Fruit fly (Drosophila melanogaster) whole organism, embryonic: ENCODE results near the gene CG13297.

Experiments
- CG1024 ChIP-seq: fragments of 200-800 bp; sonication (Bioruptor generic); IDR thresholded peaks from 2 replicates; pipeline ENCODE4 v1.3.6; 2022; ENCODE audit warnings: missing biosample characterization, missing genetic modification characterization
- CG15479 ChIP-seq: fragments of 200-800 bp; sonication (Bioruptor generic); optimal IDR thresholded peaks from 3 replicates; lab custom pipeline; 2019; ENCODE audit warnings: missing biosample characterization, mild to moderate bottlenecking, missing genetic modification characterization, moderate library complexity
- CG15696 ChIP-seq: fragments of 200-800 bp; sonication (Bioruptor generic); optimal IDR thresholded peaks from 2 replicates; lab custom pipeline; 2019; ENCODE audit warnings: missing biosample characterization, mild to moderate bottlenecking, missing genetic modification characterization, moderate library complexity
- CG1602 ChIP-seq: fragments of 200-800 bp; sonication (Bioruptor generic); optimal IDR thresholded peaks from 3 replicates; lab custom pipeline; 2016; ENCODE audit warnings: missing biosample characterization, missing genetic modification characterization
- CG16813 ChIP-seq: fragments of 200-800 bp; sonication (Bioruptor generic); IDR thresholded peaks from 3 replicates; pipeline ENCODE4 v1.3.6; 2022; ENCODE audit warnings: missing biosample characterization, missing genetic modification characterization; ENCODE audit not compliant: partially characterized antibody
- CG17829 ChIP-seq: fragments of 200-800 bp; optimal IDR thresholded peaks from 2 replicates; lab custom pipeline; 2019; ENCODE audit warnings: missing biosample characterization, mild to moderate bottlenecking, missing genetic modification characterization, moderate library complexity
- CG1792 ChIP-seq: fragments of 200-800 bp; sonication (Bioruptor generic); optimal IDR thresholded peaks from 2 replicates; lab custom pipeline; 2016; ENCODE audit warnings: missing biosample characterization, missing genetic modification characterization
- CG1832 ChIP-seq: fragments of 200-800 bp; sonication (Bioruptor generic); optimal IDR thresholded peaks from 2 replicates; lab custom pipeline; 2017; ENCODE audit warnings: missing biosample characterization, mild to moderate bottlenecking, missing genetic modification characterization, inconsistent platforms
- CG18476 ChIP-seq: fragments of 200-800 bp; sonication (Bioruptor generic); optimal IDR thresholded peaks from 2 replicates; lab custom pipeline; 2016; ENCODE audit warnings: missing biosample characterization, mild to moderate bottlenecking, missing genetic modification characterization
- CG3847 ChIP-seq: fragments of 200-800 bp; sonication (Bioruptor generic); IDR thresholded peaks from 2 replicates; pipeline ENCODE4 v1.3.6; 2022; ENCODE audit warnings: missing biosample characterization, missing genetic modification characterization
- CG4820 ChIP-seq: fragments of 200-800 bp; sonication (Bioruptor generic); optimal IDR thresholded peaks from 3 replicates; lab custom pipeline; 2016; ENCODE audit warnings: missing biosample characterization, missing genetic modification characterization
- CG4854 ChIP-seq: fragments of 200-800 bp; sonication (Bioruptor generic); optimal IDR thresholded peaks from 2 replicates; lab custom pipeline; 2016; ENCODE audit warnings: missing biosample characterization, missing genetic modification characterization, inconsistent platforms
- CG5180 ChIP-seq: fragments of 200-800 bp; sonication (Bioruptor generic); optimal IDR thresholded peaks from 3 replicates; lab custom pipeline; 2017; ENCODE audit warnings: missing biosample characterization, missing genetic modification characterization, mild to moderate bottlenecking, moderate library complexity, missing genetic modification reagents
- CG5953 ChIP-seq: fragments of 200-800 bp; sonication (Bioruptor generic); IDR thresholded peaks from 2 replicates; pipeline ENCODE4 v1.3.6; 2022; ENCODE audit warnings: missing biosample characterization, missing genetic modification characterization
- CG6654 ChIP-seq: fragments of 200-800 bp; sonication (Bioruptor generic); optimal IDR thresholded peaks from 2 replicates; lab custom pipeline; 2017; ENCODE audit warnings: missing biosample characterization, mild to moderate bottlenecking, missing genetic modification characterization
- CG7357 ChIP-seq: fragments of 200-800 bp; sonication (Bioruptor generic); IDR thresholded peaks from 3 replicates; pipeline ENCODE4 v1.3.6; 2022; ENCODE audit warnings: missing biosample characterization, missing genetic modification characterization
- CG9817 ChIP-seq: fragments of 200-800 bp; sonication (Bioruptor generic); optimal IDR thresholded peaks from 2 replicates; lab custom pipeline; 2018; ENCODE audit warnings: missing biosample characterization, mild to moderate bottlenecking, missing genetic modification characterization, moderate library complexity
- CHES-1-like ChIP-seq: fragments of 200-800 bp; sonication (Bioruptor generic); optimal IDR thresholded peaks from 2 replicates; lab custom pipeline; 2016; ENCODE audit warnings: missing biosample characterization, missing genetic modification characterization
- CTCF ChIP-seq: fragments of 200-800 bp; sonication (Bioruptor generic); optimal IDR thresholded peaks from 2 replicates; lab custom pipeline; 2017; ENCODE audit warnings: missing biosample characterization, mild to moderate bottlenecking, missing genetic modification characterization, moderate library complexity
- Dref ChIP-seq: fragments of 200-800 bp; sonication (Bioruptor generic); IDR thresholded peaks from 2 replicates; pipeline ENCODE4 v1.3.6; 2022; ENCODE audit warnings: missing biosample characterization, missing genetic modification characterization
- HHEX ChIP-seq: fragments of 200-800 bp; sonication (Bioruptor generic); optimal IDR thresholded peaks from 3 replicates; lab custom pipeline; 2017; ENCODE audit warnings: missing biosample characterization, mild to moderate bottlenecking, missing genetic modification characterization, missing genetic modification reagents
- HmgZ ChIP-seq: fragments of 200-800 bp; sonication (Bioruptor generic); optimal IDR thresholded peaks from 2 replicates; lab custom pipeline; 2018; ENCODE audit warnings: missing biosample characterization, mild to moderate bottlenecking, missing genetic modification characterization
- Max ChIP-seq: fragments of 200-800 bp; sonication (Bioruptor generic); optimal IDR thresholded peaks from 2 replicates; lab custom pipeline; 2016; ENCODE audit warnings: missing biosample characterization, mild to moderate bottlenecking, missing genetic modification characterization
- NFAT ChIP-seq: fragments of 200-800 bp; sonication (Bioruptor generic); IDR thresholded peaks from 2 replicates; pipeline ENCODE4 v1.3.6; 2022; ENCODE audit warnings: missing biosample characterization, missing genetic modification characterization
- Nf-YA ChIP-seq: fragments of 200-800 bp; sonication (Bioruptor generic); IDR thresholded peaks from 2 replicates; pipeline ENCODE4 v1.3.6; 2022; ENCODE audit warnings: missing biosample characterization, missing genetic modification characterization
- Pdp1 ChIP-seq, 2 experiments: fragments of 200-800 bp; sonication (Bioruptor generic); optimal IDR thresholded peaks; 3 replicates each; lab custom pipeline; 2016; ENCODE audit warnings: missing biosample characterization in 2 of 2, missing genetic modification characterization in 2 of 2, mild to moderate bottlenecking in 1 of 2, moderate library complexity in 1 of 2
- Tbp ChIP-seq: fragments of >200 bp; optimal IDR thresholded peaks from 2 replicates; lab custom pipeline; 2018; ENCODE audit warnings: missing biosample characterization, missing genetic modification characterization
- amos ChIP-seq: fragments of 200-800 bp; sonication (Bioruptor generic); IDR thresholded peaks from 2 replicates; pipeline ENCODE4 v1.3.6; 2022; ENCODE audit warnings: missing biosample characterization, missing genetic modification characterization; ENCODE audit not compliant: partially characterized antibody
- bigmax ChIP-seq: fragments of 200-800 bp; sonication (Bioruptor generic); optimal IDR thresholded peaks from 2 replicates; lab custom pipeline; 2018; ENCODE audit warnings: missing biosample characterization, mild to moderate bottlenecking, missing genetic modification characterization
- cad ChIP-seq: fragments of >200 bp; optimal IDR thresholded peaks from 2 replicates; lab custom pipeline; 2017; ENCODE audit warnings: missing biosample characterization, missing genetic modification characterization
- cg ChIP-seq: fragments of 200-800 bp; sonication (Bioruptor generic); optimal IDR thresholded peaks from 3 replicates; lab custom pipeline; 2019; ENCODE audit warnings: missing biosample characterization, mild to moderate bottlenecking, missing genetic modification characterization, moderate library complexity
- dimm ChIP-seq: fragments of 200-800 bp; sonication (Bioruptor generic); IDR thresholded peaks from 2 replicates; pipeline ENCODE4 v1.3.6; 2022; ENCODE audit warnings: missing biosample characterization, missing genetic modification characterization
- dpn ChIP-seq, 2 experiments: fragments of 200-800 bp; sonication (Bioruptor generic); optimal IDR thresholded peaks; 3 replicates each; lab custom pipeline; 2016; ENCODE audit warnings: missing biosample characterization in 2 of 2, missing genetic modification characterization in 2 of 2
- ems ChIP-seq: fragments of 200-800 bp; sonication (Bioruptor generic); optimal IDR thresholded peaks from 3 replicates; lab custom pipeline; 2016; ENCODE audit warnings: missing biosample characterization, missing genetic modification characterization
- gcm ChIP-seq: fragments of 200-800 bp; sonication (Bioruptor generic); optimal IDR thresholded peaks from 2 replicates; lab custom pipeline; 2019; ENCODE audit warnings: missing biosample characterization, mild to moderate bottlenecking, missing genetic modification characterization, moderate library complexity
- gem ChIP-seq: fragments of 200-800 bp; sonication (Bioruptor generic); optimal IDR thresholded peaks from 2 replicates; lab custom pipeline; 2019; ENCODE audit warnings: missing biosample characterization, mild to moderate bottlenecking, missing genetic modification characterization, moderate library complexity
- gt ChIP-seq: fragments of 200-800 bp; sonication (Bioruptor generic); IDR thresholded peaks from 2 replicates; pipeline ENCODE4 v1.3.6; 2022; ENCODE audit warnings: missing biosample characterization, missing genetic modification characterization
- hkb ChIP-seq, 2 experiments: fragments of 200-800 bp in 1 of 2; fragments of >200 bp in 1 of 2; sonication (Bioruptor generic) in 1 of 2; IDR thresholded peaks in 1 of 2; optimal IDR thresholded peaks in 1 of 2; 2 replicates each; pipeline versions ENCODE4 v1.3.6 to Lab custom; 2017 to 2022; ENCODE audit warnings: missing biosample characterization in 1 of 2, missing genetic modification characterization in 1 of 2
- inv ChIP-seq: fragments of 200-800 bp; sonication (Bioruptor generic); IDR thresholded peaks from 2 replicates; pipeline ENCODE4 v1.3.6; 2022; ENCODE audit warnings: missing biosample characterization, missing genetic modification characterization; ENCODE audit not compliant: partially characterized antibody
- lov ChIP-seq, 2 experiments: fragments of 200-800 bp in 1 of 2; fragments of >200 bp in 1 of 2; sonication (Bioruptor generic) in 1 of 2; IDR thresholded peaks in 1 of 2; optimal IDR thresholded peaks in 1 of 2; 2 replicates in 1 of 2; 3 replicates in 1 of 2; pipeline versions ENCODE4 v1.3.6 to Lab custom; 2017 to 2022; ENCODE audit warnings: missing biosample characterization in 1 of 2, missing genetic modification characterization in 1 of 2
- maf-S ChIP-seq: fragments of 200-800 bp; sonication (Bioruptor generic); optimal IDR thresholded peaks from 2 replicates; lab custom pipeline; 2016; ENCODE audit warnings: missing biosample characterization, missing genetic modification characterization
- mam ChIP-seq: fragments of 200-800 bp; sonication (Bioruptor generic); optimal IDR thresholded peaks from 3 replicates; lab custom pipeline; 2016; ENCODE audit warnings: missing biosample characterization, missing genetic modification characterization
- pan ChIP-seq, 4 experiments: fragments of >200 bp in 3 of 4; fragments of 200-800 bp in 1 of 4; sonication (Bioruptor generic) in 1 of 4; optimal IDR thresholded peaks in 3 of 4; IDR thresholded peaks in 1 of 4; 2 replicates each; pipeline versions ENCODE4 v1.3.6 to Lab custom; 2017 to 2022; ENCODE audit warnings: missing biosample characterization in 2 of 4, missing genetic modification characterization in 2 of 4, mixed read lengths in 1 of 4
- pnt ChIP-seq: fragments of 200-800 bp; sonication (Bioruptor generic); optimal IDR thresholded peaks from 3 replicates; lab custom pipeline; 2016; ENCODE audit warnings: missing biosample characterization, missing genetic modification characterization
- row ChIP-seq: fragments of 200-800 bp; sonication (Bioruptor generic); IDR thresholded peaks from 3 replicates; pipeline ENCODE4 v1.3.6; 2022; ENCODE audit warnings: missing biosample characterization, missing genetic modification characterization
- salm ChIP-seq: fragments of 200-800 bp; sonication (Bioruptor generic); optimal IDR thresholded peaks from 2 replicates; lab custom pipeline; 2018; ENCODE audit warnings: missing biosample characterization, mild to moderate bottlenecking, missing genetic modification characterization
- trem ChIP-seq: fragments of 200-800 bp; optimal IDR thresholded peaks from 3 replicates; lab custom pipeline; 2019; ENCODE audit warnings: missing biosample characterization, mild to moderate bottlenecking, missing genetic modification characterization, moderate library complexity
- tx ChIP-seq: fragments of 200-800 bp; sonication (Bioruptor generic); optimal IDR thresholded peaks from 2 replicates; lab custom pipeline; 2016; ENCODE audit warnings: missing biosample characterization, missing genetic modification characterization
- usp ChIP-seq: fragments of >200 bp; optimal IDR thresholded peaks from 2 replicates; lab custom pipeline; 2017; ENCODE audit warnings: missing biosample characterization, missing genetic modification characterization
- zfh2 ChIP-seq: fragments of 200-800 bp; sonication (Bioruptor generic); optimal IDR thresholded peaks from 2 replicates; lab custom pipeline; 2016; ENCODE audit warnings: missing biosample characterization, missing genetic modification characterization

CG13297 gene

dm6 chr3L:6181776-6182175, 24.6 kb upstream of the CG13297 start, which contains the start of gene CG10274 (continued):
- TF ChIP-seq CG5180 (no peak), usp (no peak), pan (optimal IDR thresholded peaks at IDR 0.05; lab: Kevin White, UChicago) (no peak), pan (GFP tag; optimal IDR thresholded peaks at IDR 0.05 in 1 of 2, IDR thresholded peaks at IDR 0.05 in 1 of 2) (peak in 1 of 2 experiments; percentile 55), NFAT (peak; percentile 59; the same call in 1 of the 2 replicates), cad (no peak), CG4820 (GFP tag; lab: Kevin White, UChicago) (peak; percentile 78), dimm (GFP tag; lab: Robert Waterston, UW) (no peak), gem (tag; lab: Kevin White, UChicago) (peak; percentile 86), inv (no peak), Pdp1 (GFP tag; optimal IDR thresholded peaks at IDR 0.05; lab: Kevin White, UChicago) (peak in 1 of 2 experiments; percentile 67), bigmax (GFP tag; lab: Kevin White, UChicago) (no peak), CG3847 (GFP tag; lab: Robert Waterston, UW) (peak; percentile 78), maf-S (GFP tag; lab: Kevin White, UChicago) (peak; percentile 6), CHES-1-like (GFP tag; lab: Kevin White, UChicago) (peak; percentile 79), CTCF (no peak), Max (GFP tag; lab: Kevin White, UChicago) (peak; percentile 74), Nf-YA (GFP tag; lab: Robert Waterston, UW) (no peak), tx (peak; percentile 45), CG1602 (GFP tag; lab: Kevin White, UChicago) (peak; percentile 71), Tbp (GFP tag; lab: Kevin White, UChicago) (peak; percentile 56), hkb (optimal IDR thresholded peaks at IDR 0.05; lab: Kevin White, UChicago) (no peak), hkb (GFP tag; IDR thresholded peaks at IDR 0.05; lab: Robert Waterston, UW) (peak; percentile 37; the same call in 1 of the 2 replicates), salm (tag; lab: Kevin White, UChicago) (no peak), amos (no peak), CG9817 (tag; lab: Kevin White, UChicago) (peak; percentile 81), CG1792 (GFP tag; lab: Kevin White, UChicago) (peak; percentile 43), row (peak; percentile 97), pnt (GFP tag; lab: Kevin White, UChicago) (peak; percentile 54), CG15696 (tag; lab: Kevin White, UChicago) (peak; percentile 82), gt (no peak), HHEX (GFP tag; lab: Kevin White, UChicago) (no peak), CG18476 (peak; percentile 44), gcm (GFP tag; lab: Kevin White, UChicago) (no peak), CG15479 (no peak), zfh2 (peak; percentile 80), cg (GFP tag; lab: Kevin White, UChicago) (no peak), CG5953 (GFP tag; lab: Robert Waterston, UW) (no peak), trem (tag; lab: Kevin White, UChicago) (peak; percentile 98), CG4854 (peak; percentile 63), Dref (GFP tag; lab: Robert Waterston, UW) (no peak), lov (optimal IDR thresholded peaks at IDR 0.05; lab: Kevin White, UChicago) (no peak), lov (GFP tag; IDR thresholded peaks at IDR 0.05; lab: Robert Waterston, UW) (no peak), CG16813 (GFP tag; lab: Robert Waterston, UW) (no peak), dpn (GFP tag; optimal IDR thresholded peaks at IDR 0.05; lab: Kevin White, UChicago) (peak; percentile 72 to 81), mam (GFP tag; lab: Kevin White, UChicago) (peak; percentile 80), HmgZ (tag; lab: Kevin White, UChicago) (peak; percentile 90), CG6654 (peak; percentile 18), CG1832 (GFP tag; lab: Kevin White, UChicago) (no peak), CG7357 (GFP tag; lab: Robert Waterston, UW) (peak; percentile 33; the same call in 1 of the 3 replicates), CG1024 (GFP tag; lab: Robert Waterston, UW) (0 out of 2 replicates have a peak, but pooled peaks have one; percentile 26), CG17829 (peak; percentile 78), ems (GFP tag; lab: Kevin White, UChicago) (peak; percentile 64)
